Fruit fly (Drosophila melanogaster): ENCODE measurements around the gene kmr.
A peak's percentile ranks its signal among the peaks of the same experiment; 100 is the strongest.

The kmr gene

DNA sequence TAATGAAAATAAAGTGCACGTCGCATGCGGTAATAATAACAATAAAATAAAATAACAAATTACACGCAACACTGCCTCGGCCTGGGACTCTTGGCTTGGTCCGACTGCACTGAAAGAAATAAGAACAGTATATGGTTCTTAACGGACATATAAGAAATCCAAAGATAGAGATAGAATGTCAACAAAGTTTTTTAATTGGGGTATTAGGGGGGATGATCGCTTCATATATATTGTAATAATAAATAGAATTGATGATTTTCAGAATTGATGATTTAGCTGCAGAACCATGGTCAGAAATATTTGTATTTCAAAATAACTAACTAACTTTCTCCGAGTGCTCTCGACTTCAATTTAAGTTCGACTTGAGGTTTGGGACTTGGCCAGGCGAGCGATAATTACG lies 81.1 kb downstream of the kmr start (continued):
- TF ChIP-seq Eip93F (GFP tag; optimal IDR thresholded peaks at IDR 0.05) (peak; percentile 59), topi (GFP tag; optimal IDR thresholded peaks at IDR 0.05) (peak; percentile 80), Eip78C (GFP tag) (peak; percentile 92), lz (GFP tag; optimal IDR thresholded peaks at IDR 0.05) (peak; percentile 78), Ets21C (GFP tag; optimal IDR thresholded peaks at IDR 0.05) (peak; percentile 57), Sox15 (GFP tag; optimal IDR thresholded peaks at IDR 0.05) (peak; percentile 37), CG15336 (GFP tag; IDR thresholded peaks at IDR 0.05) (peak; percentile 78), Hr38 (GFP tag; optimal IDR thresholded peaks at IDR 0.05) (no peak)

DNA sequence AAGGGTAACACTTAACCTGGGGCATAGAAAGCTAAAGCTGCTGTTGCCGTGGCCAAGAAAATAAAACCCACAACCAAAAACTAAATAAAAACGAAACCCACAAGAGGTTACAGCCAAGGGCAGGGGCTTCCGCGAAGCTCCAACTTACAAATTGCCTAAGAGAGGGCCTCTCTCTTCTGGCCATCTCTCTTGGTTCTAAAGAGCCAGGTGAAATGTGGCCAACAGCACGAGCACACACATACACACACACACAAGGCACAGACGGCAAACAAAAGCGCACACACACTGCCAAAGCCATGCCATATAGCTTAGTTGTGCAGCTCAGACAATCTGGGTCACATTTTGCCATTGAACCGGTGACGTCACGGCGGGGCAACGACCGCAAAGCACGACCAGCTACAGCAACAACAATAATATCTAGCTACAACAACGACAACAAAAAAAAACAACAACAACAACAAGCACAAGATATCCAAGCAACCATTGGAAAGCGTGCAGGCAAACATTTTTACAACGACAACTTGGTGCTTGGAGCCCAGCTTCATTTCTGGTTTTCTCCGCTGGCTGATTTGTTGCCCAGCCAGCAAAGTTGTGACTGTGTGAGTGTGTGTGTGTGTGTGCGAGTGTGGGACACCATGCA lies 81.7 kb downstream of the kmr start:
- TF ChIP-seq fkh (GFP tag; optimal IDR thresholded peaks at IDR 0.05) (peak; percentile 1), esn (GFP tag; optimal IDR thresholded peaks at IDR 0.05) (no peak), Lpt (GFP tag; optimal IDR thresholded peaks at IDR 0.05) (peak; percentile 6)

DNA sequence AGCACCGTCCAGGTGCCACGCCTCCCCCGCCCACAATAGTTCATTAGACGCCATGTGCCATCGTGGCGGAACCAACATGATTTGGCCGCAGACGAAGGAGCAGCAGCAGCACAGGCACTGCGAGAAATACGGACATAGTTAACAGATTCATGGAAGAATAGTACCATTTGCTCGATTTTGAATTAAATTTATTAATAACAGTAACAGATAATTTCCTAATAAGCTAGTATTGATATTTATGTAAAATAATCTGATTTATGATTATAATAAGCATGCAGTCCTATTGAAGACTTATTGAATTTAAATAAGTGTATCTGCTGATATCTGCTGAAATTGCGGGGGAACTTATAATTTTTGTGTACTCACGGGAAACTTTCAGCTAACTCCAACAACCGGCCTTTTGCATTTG lies 82.3 kb downstream of the kmr start:
- TF ChIP-seq CG6808 (GFP tag; optimal IDR thresholded peaks at IDR 0.05) (no peak), CG3919 (GFP tag; optimal IDR thresholded peaks at IDR 0.05) (peak; percentile 60), esn (GFP tag; optimal IDR thresholded peaks at IDR 0.05) (no peak), CG34406 (GFP tag; optimal IDR thresholded peaks at IDR 0.05) (no peak), Hr4 (GFP tag; optimal IDR thresholded peaks at IDR 0.05) (peak; percentile 84), ss (GFP tag; optimal IDR thresholded peaks at IDR 0.05) (no peak), salr (GFP tag; optimal IDR thresholded peaks at IDR 0.05) (peak in 1 of 2 experiments; percentile 56), CG31627 (GFP tag; optimal IDR thresholded peaks at IDR 0.05) (peak; percentile 0), acj6 (GFP tag; optimal IDR thresholded peaks at IDR 0.05) (peak; percentile 15), OdsH (GFP tag; optimal IDR thresholded peaks at IDR 0.05) (peak; percentile 45), vri (GFP tag; optimal IDR thresholded peaks at IDR 0.05) (no peak), svp (GFP tag) (no peak), fkh (GFP tag; optimal IDR thresholded peaks at IDR 0.05) (no peak), Smox (GFP tag; optimal IDR thresholded peaks at IDR 0.05) (no peak), Sox14 (GFP tag; optimal IDR thresholded peaks at IDR 0.05) (peak; percentile 20), CG3032 (tag; optimal IDR thresholded peaks at IDR 0.05) (no peak), CG10669 (GFP tag; optimal IDR thresholded peaks at IDR 0.05) (no peak), pdm3 (GFP tag; optimal IDR thresholded peaks at IDR 0.05) (peak; percentile 38), CG7368 (GFP tag; optimal IDR thresholded peaks at IDR 0.05) (no peak), CG8119 (GFP tag; IDR thresholded peaks at IDR 0.05) (peak; percentile 82), CG6276 (GFP tag; optimal IDR thresholded peaks at IDR 0.05) (peak; percentile 79), Hr38 (GFP tag; optimal IDR thresholded peaks at IDR 0.05) (no peak), fd85E (GFP tag; optimal IDR thresholded peaks at IDR 0.05) (no peak), Sox15 (GFP tag; optimal IDR thresholded peaks at IDR 0.05) (no peak), CG8319 (GFP tag; optimal IDR thresholded peaks at IDR 0.05) (no peak), CG15336 (GFP tag; IDR thresholded peaks at IDR 0.05) (peak; percentile 81), CG1621 (tag; optimal IDR thresholded peaks at IDR 0.05) (no peak), CG11902 (GFP tag; optimal IDR thresholded peaks at IDR 0.05) (no peak), Blimp-1 (GFP tag; optimal IDR thresholded peaks at IDR 0.05) (no peak), Lpt (GFP tag; optimal IDR thresholded peaks at IDR 0.05) (peak; percentile 54), Met (GFP tag; optimal IDR thresholded peaks at IDR 0.05) (no peak), Ets96B (tag; optimal IDR thresholded peaks at IDR 0.05) (no peak), spab (GFP tag; optimal IDR thresholded peaks at IDR 0.05) (no peak), CG11762 (GFP tag; optimal IDR thresholded peaks at IDR 0.05; ENCODE audit: insufficient read depth) (peak; percentile 30), lz (GFP tag; optimal IDR thresholded peaks at IDR 0.05) (no peak), dac (GFP tag; optimal IDR thresholded peaks at IDR 0.05) (peak; percentile 54), CG10631 (GFP tag; optimal IDR thresholded peaks at IDR 0.05) (peak; percentile 45), CG32006 (GFP tag; optimal IDR thresholded peaks at IDR 0.05) (peak; percentile 86), Hr39 (GFP tag; optimal IDR thresholded peaks at IDR 0.05) (no peak), Ets21C (GFP tag; optimal IDR thresholded peaks at IDR 0.05) (no peak), CG6792 (GFP tag; optimal IDR thresholded peaks at IDR 0.05) (no peak), CG4318 (GFP tag; optimal IDR thresholded peaks at IDR 0.05) (peak; percentile 68), topi (GFP tag; optimal IDR thresholded peaks at IDR 0.05) (peak; percentile 25), CG11294 (GFP tag; IDR thresholded peaks at IDR 0.05) (no peak)
